Worm (Caenorhabditis elegans) whole organism, L2 larva: ENCODE measurements around the gene T20D3.14.
"Not testable (repeated sequence)": the region's sequence is repeated elsewhere in the genome, so short reads cannot be mapped to it uniquely, and the experiment has no call there.

Source experiments
- C34F6.9 ChIP-seq: fragments of 150-350 bp; optimal IDR thresholded peaks from 2 replicates; lab custom pipeline; 2014; ENCODE audit warnings: missing biosample characterization, missing genetic modification characterization
- F13H6.1 ChIP-seq: sonication (generic microtip); optimal IDR thresholded peaks from 2 replicates; lab custom pipeline; 2016; ENCODE audit warnings: missing genetic modification characterization, missing compliant biosample characterization
- R02D3.7 ChIP-seq: fragments of 150-350 bp; optimal IDR thresholded peaks from 2 replicates; lab custom pipeline; 2014; ENCODE audit warnings: missing biosample characterization, missing genetic modification characterization
- Y55F3AM.14 ChIP-seq: fragments of 200-800 bp; sonication (Bioruptor generic); optimal IDR thresholded peaks from 2 replicates; lab custom pipeline; 2018; ENCODE audit warnings: mild to moderate bottlenecking, missing genetic modification characterization, missing compliant biosample characterization
- alr-1 ChIP-seq: fragments of 150-350 bp; optimal IDR thresholded peaks from 2 replicates; lab custom pipeline; 2014; ENCODE audit warnings: missing biosample characterization, missing genetic modification characterization
- ama-1 ChIP-seq: fragments of 150-350 bp; optimal IDR thresholded peaks from 2 replicates; lab custom pipeline; 2018; ENCODE audit warnings: inconsistent platforms
- ceh-82 ChIP-seq: fragments of 150-350 bp; optimal IDR thresholded peaks from 2 replicates; lab custom pipeline; 2014; ENCODE audit warnings: missing biosample characterization, missing genetic modification characterization
- crh-2 ChIP-seq: sonication (generic microtip); optimal IDR thresholded peaks from 2 replicates; lab custom pipeline; 2017; ENCODE audit warnings: missing biosample characterization, missing genetic modification characterization
- elt-1 ChIP-seq: fragments of 150-350 bp; optimal IDR thresholded peaks from 2 replicates; lab custom pipeline; 2014; ENCODE audit warnings: missing biosample characterization, missing genetic modification characterization
- elt-3 ChIP-seq: sonication (generic microtip); optimal IDR thresholded peaks from 2 replicates; lab custom pipeline; 2017; ENCODE audit warnings: missing biosample characterization, missing genetic modification characterization
- lin-11 ChIP-seq: fragments of 150-350 bp; sonication (generic microtip); optimal IDR thresholded peaks from 2 replicates; lab custom pipeline; 2014; ENCODE audit warnings: missing biosample characterization, missing genetic modification characterization, inconsistent platforms, mixed read lengths
- lin-13 ChIP-seq: fragments of 150-350 bp; optimal IDR thresholded peaks from 2 replicates; lab custom pipeline; 2014; ENCODE audit warnings: missing biosample characterization, missing genetic modification reagents, missing genetic modification characterization
- lin-39 ChIP-seq: fragments of 150-350 bp; optimal IDR thresholded peaks from 2 replicates; lab custom pipeline; 2014; ENCODE audit warnings: missing biosample characterization, missing genetic modification reagents, missing genetic modification characterization
- mab-5 ChIP-seq: fragments of 150-350 bp; optimal IDR thresholded peaks from 2 replicates; lab custom pipeline; 2014; ENCODE audit warnings: missing biosample characterization, missing genetic modification characterization
- mbf-1 ChIP-seq: sonication (generic microtip); optimal IDR thresholded peaks from 2 replicates; lab custom pipeline; 2017; ENCODE audit warnings: missing biosample characterization, missing genetic modification characterization
- mdl-1 ChIP-seq, 2 experiments: fragments of 150-350 bp in 1 of 2; sonication (generic microtip) in 1 of 2; optimal IDR thresholded peaks; 2 replicates each; lab custom pipeline; 2017; ENCODE audit warnings: missing biosample characterization in 2 of 2, missing genetic modification characterization in 2 of 2
- nhr-11 ChIP-seq: fragments of 150-350 bp; optimal IDR thresholded peaks from 2 replicates; lab custom pipeline; 2014; ENCODE audit warnings: missing biosample characterization, missing genetic modification characterization
- nhr-23 ChIP-seq: fragments of 150-350 bp; optimal IDR thresholded peaks from 2 replicates; lab custom pipeline; 2014; ENCODE audit warnings: missing biosample characterization, missing genetic modification reagents, missing genetic modification characterization
- skn-1 ChIP-seq: sonication (generic microtip); optimal IDR thresholded peaks from 2 replicates; lab custom pipeline; 2017; ENCODE audit warnings: missing biosample characterization, missing genetic modification characterization
- sma-3 ChIP-seq: sonication (generic microtip); optimal IDR thresholded peaks from 2 replicates; lab custom pipeline; 2016; ENCODE audit warnings: missing genetic modification reagents, missing genetic modification characterization, missing compliant biosample characterization
- unc-39 ChIP-seq: fragments of 150-350 bp; optimal IDR thresholded peaks from 2 replicates; lab custom pipeline; 2014; ENCODE audit warnings: missing biosample characterization, missing genetic modification characterization
- unc-62 ChIP-seq: fragments of 150-350 bp; optimal IDR thresholded peaks from 2 replicates; lab custom pipeline; 2014; ENCODE audit warnings: missing biosample characterization, missing genetic modification reagents, missing genetic modification characterization
- ztf-4 ChIP-seq: fragments of 150-350 bp; optimal IDR thresholded peaks from 2 replicates; lab custom pipeline; 2014; ENCODE audit warnings: missing biosample characterization, missing genetic modification characterization

The T20D3.14 gene

ce11 chrIV:9296285-9296684, 39.4 kb downstream of the T20D3.14 start, which contains the start of gene F49C12.1:
Gene F49C12.1, minus strand, starts transcription at chrIV:9296354.
- TF ChIP-seq unc-39 (tag; lab: Kevin White, UChicago) = no peak
- no peak for TF ChIP-seq ama-1 (lab: Kevin White, UChicago)
- TF ChIP-seq mdl-1 (tag; optimal IDR thresholded peaks at IDR 0.05; lab: Kevin White, UChicago) = no peak
- no peak for TF ChIP-seq lin-39 (tag; lab: Kevin White, UChicago)
- TF ChIP-seq alr-1 = no peak
- TF ChIP-seq elt-3 (tag; lab: Kevin White, UChicago) = no peak
- no peak for TF ChIP-seq Y55F3AM.14
- TF ChIP-seq crh-2 (tag; lab: Kevin White, UChicago) = no peak
- TF ChIP-seq nhr-11 = no peak
- TF ChIP-seq C34F6.9 = no peak
- no peak for TF ChIP-seq ztf-4 (tag; lab: Kevin White, UChicago)
- no peak for TF ChIP-seq skn-1
- no peak for TF ChIP-seq lin-13 (GFP tag; lab: Kevin White, UChicago)
- no peak for TF ChIP-seq mbf-1 (tag; lab: Kevin White, UChicago)
- TF ChIP-seq mab-5 = no peak
- no peak for TF ChIP-seq F13H6.1 (tag; lab: Kevin White, UChicago)

DNA sequence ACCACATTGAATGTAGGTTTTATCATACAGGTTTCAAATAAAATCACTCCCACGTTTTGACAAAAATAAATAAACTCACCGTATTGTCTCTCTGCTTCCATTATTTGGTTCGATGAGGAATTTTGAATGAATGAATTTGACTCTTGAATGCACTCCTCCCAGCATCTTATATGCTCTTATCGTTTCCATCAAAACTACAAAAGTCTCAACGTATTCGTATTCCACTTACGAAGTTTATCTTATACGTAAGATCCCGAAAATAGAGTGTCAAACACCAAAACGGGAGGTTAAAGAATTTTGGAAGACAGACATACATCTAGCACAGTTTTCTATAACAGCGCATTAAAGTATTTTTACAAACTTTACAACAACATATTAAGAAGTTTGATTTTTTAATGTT, 41.9 kb downstream of the T20D3.14 start, which contains the start of gene nhr-264:
TSS of gene nhr-264 (minus strand) at position 101 of the 400 bp plus-strand sequence.
- TF ChIP-seq unc-62 (GFP tag; lab: Kevin White, UChicago); ceh-82 (tag; lab: Kevin White, UChicago); skn-1: not testable (repeated sequence)

- TF ChIP-seq elt-1 (peak; percentile 73), nhr-23 (tag; lab: Kevin White, UChicago) (no peak)
These were observed 46.1 kb downstream of the T20D3.14 start for ce11 chrIV:9289635-9290034.

- TF ChIP-seq sma-3 (GFP tag; lab: Kevin White, UChicago); R02D3.7; lin-11 (tag; lab: Kevin White, UChicago): not testable (repeated sequence)
These were observed 49.4 kb downstream of the T20D3.14 start, which contains the start of gene nhr-267 for ce11 chrIV:9286305-9286704. Gene nhr-267, minus strand, starts transcription at chrIV:9286405.
